Worm (Caenorhabditis elegans) whole organism, L4 larva: ENCODE data around the gene ifa-3.
A peak's percentile ranks its signal among the peaks of the same experiment; 100 is the strongest.

Experiments
- F10B5.3 ChIP-seq: sonication (generic microtip); optimal IDR thresholded peaks from 2 replicates; lab custom pipeline; 2016; ENCODE audit warnings: mild to moderate bottlenecking, missing genetic modification characterization, missing compliant biosample characterization
- F37D6.2 ChIP-seq: sonication (generic microtip); optimal IDR thresholded peaks from 2 replicates; lab custom pipeline; 2016; ENCODE audit warnings: mild to moderate bottlenecking, missing genetic modification characterization, missing compliant biosample characterization
- F49E8.2 ChIP-seq: sonication (generic microtip); optimal IDR thresholded peaks from 2 replicates; lab custom pipeline; 2016; ENCODE audit warnings: missing compliant biosample characterization, mild to moderate bottlenecking, missing genetic modification characterization, borderline replicate concordance
- R02D3.7 ChIP-seq: fragments of 150-350 bp; sonication (generic microtip); optimal IDR thresholded peaks from 3 replicates; lab custom pipeline; 2014; ENCODE audit warnings: missing biosample characterization, missing genetic modification characterization
- T20F7.1 ChIP-seq: fragments of 200-800 bp; sonication (Bioruptor generic); optimal IDR thresholded peaks from 2 replicates; lab custom pipeline; 2018; ENCODE audit warnings: mild to moderate bottlenecking, missing genetic modification characterization, missing compliant biosample characterization
- T26A8.4 ChIP-seq: fragments of 200-800 bp; sonication (Bioruptor generic); IDR thresholded peaks from 2 replicates; pipeline ENCODE4 v1.3.6; 2022; ENCODE audit warnings: missing genetic modification characterization, missing compliant biosample characterization
- Y5F2A.4 ChIP-seq: fragments of 200-800 bp; sonication (Bioruptor generic); optimal IDR thresholded peaks from 2 replicates; lab custom pipeline; 2018; ENCODE audit warnings: mild to moderate bottlenecking, missing genetic modification characterization, missing compliant biosample characterization
- ZK337.2 ChIP-seq: fragments of 200-800 bp; sonication (Bioruptor generic); IDR thresholded peaks from 2 replicates; pipeline ENCODE4 v1.3.6; 2022; ENCODE audit warnings: missing genetic modification reagents, missing genetic modification characterization, missing compliant biosample characterization
- ZK546.5 ChIP-seq, 2 experiments: sonication (generic microtip); optimal IDR thresholded peaks; 2 replicates each; lab custom pipeline; 2017; ENCODE audit warnings: missing biosample characterization in 2 of 2, missing genetic modification characterization in 2 of 2
- arid-1 ChIP-seq: fragments of 200-800 bp; sonication (Bioruptor generic); conservative IDR thresholded peaks from 2 replicates; pipeline ENCODE4 v1.3.6; 2022; ENCODE audit warnings: missing genetic modification reagents, missing genetic modification characterization, missing compliant biosample characterization
- ceh-20 ChIP-seq: fragments of 200-800 bp; sonication (Bioruptor generic); IDR thresholded peaks from 2 replicates; pipeline ENCODE4 v1.3.6; 2022; ENCODE audit warnings: missing genetic modification reagents, missing genetic modification characterization, missing compliant biosample characterization
- ceh-28 ChIP-seq: fragments of 150-350 bp; optimal IDR thresholded peaks from 2 replicates; lab custom pipeline; 2014; ENCODE audit warnings: missing biosample characterization, missing genetic modification reagents, missing genetic modification characterization
- ceh-32 ChIP-seq: sonication (generic microtip); optimal IDR thresholded peaks from 2 replicates; lab custom pipeline; 2016; ENCODE audit warnings: mild to moderate bottlenecking, missing genetic modification characterization, missing compliant biosample characterization; ENCODE audit not compliant: poor library complexity
- ceh-44 ChIP-seq: fragments of 200-800 bp; sonication (Bioruptor generic); IDR thresholded peaks from 2 replicates; pipeline ENCODE4 v1.3.6; 2022; ENCODE audit warnings: missing genetic modification reagents, missing genetic modification characterization, missing compliant biosample characterization
- cey-2 ChIP-seq: sonication (generic microtip); optimal IDR thresholded peaks from 3 replicates; lab custom pipeline; 2017; ENCODE audit warnings: missing genetic modification characterization, mild to moderate bottlenecking, missing compliant biosample characterization, antibody characterized with exemption, borderline replicate concordance; ENCODE audit not compliant: insufficient read depth
- daf-16 ChIP-seq, 3 experiments: sonication (generic microtip); optimal IDR thresholded peaks; 2 replicates each; lab custom pipeline; 2016 to 2017; ENCODE audit warnings: missing genetic modification characterization in 3 of 3, missing genetic modification reagents in 3 of 3, mild to moderate bottlenecking in 2 of 3, missing compliant biosample characterization in 2 of 3, missing biosample characterization in 1 of 3, moderate library complexity in 1 of 3
- daf-19 ChIP-seq: fragments of 200-800 bp; sonication (Bioruptor generic); conservative IDR thresholded peaks from 2 replicates; pipeline ENCODE4 v1.3.6; 2022; ENCODE audit warnings: missing genetic modification characterization, missing compliant biosample characterization
- daf-8 ChIP-seq: fragments of 200-800 bp; sonication (Bioruptor generic); IDR thresholded peaks from 2 replicates; pipeline ENCODE4 v1.3.6; 2022; ENCODE audit warnings: missing genetic modification characterization, missing compliant biosample characterization
- dmd-9 ChIP-seq: fragments of 200-800 bp; sonication (Bioruptor generic); IDR thresholded peaks from 2 replicates; pipeline ENCODE4 v1.3.6; 2022; ENCODE audit warnings: missing genetic modification reagents, missing genetic modification characterization, missing compliant biosample characterization
- duxl-1 ChIP-seq: sonication (generic microtip); optimal IDR thresholded peaks from 2 replicates; lab custom pipeline; 2016; ENCODE audit warnings: mild to moderate bottlenecking, missing genetic modification characterization, moderate library complexity, missing compliant biosample characterization; ENCODE audit not compliant: poor library complexity
- dve-1 ChIP-seq: sonication (generic microtip); optimal IDR thresholded peaks from 2 replicates; lab custom pipeline; 2017; ENCODE audit warnings: antibody characterized with exemption, mild to moderate bottlenecking, missing genetic modification characterization, missing compliant biosample characterization; ENCODE audit not compliant: insufficient read depth
- gei-8 ChIP-seq: fragments of 200-800 bp; sonication (Bioruptor generic); optimal IDR thresholded peaks from 2 replicates; lab custom pipeline; 2018; ENCODE audit warnings: mild to moderate bottlenecking, missing genetic modification characterization, missing compliant biosample characterization
- hif-1 ChIP-seq, 2 experiments: sonication (generic microtip); optimal IDR thresholded peaks; 2 replicates each; lab custom pipeline; 2016 to 2017; ENCODE audit warnings: missing compliant biosample characterization in 2 of 2, missing genetic modification characterization in 2 of 2, missing genetic modification reagents in 2 of 2, missing genotype in 2 of 2, mild to moderate bottlenecking in 1 of 2
- jun-1 ChIP-seq: fragments of 150-350 bp; optimal IDR thresholded peaks from 2 replicates; lab custom pipeline; 2014; ENCODE audit warnings: missing biosample characterization, missing genetic modification reagents, missing genetic modification characterization
- lin-1 ChIP-seq: fragments of 200-800 bp; sonication (Bioruptor generic); IDR thresholded peaks from 2 replicates; pipeline ENCODE4 v1.3.6; 2022; ENCODE audit warnings: missing genetic modification reagents, missing genetic modification characterization, missing compliant biosample characterization
- lin-29 ChIP-seq: fragments of 200-800 bp; sonication (Bioruptor generic); IDR thresholded peaks from 2 replicates; pipeline ENCODE4 v1.3.6; 2022; ENCODE audit warnings: missing genetic modification reagents, missing genetic modification characterization, missing compliant biosample characterization
- madf-5 ChIP-seq, 2 experiments: fragments of 200-800 bp; sonication (Bioruptor generic); IDR thresholded peaks; 2 replicates each; pipeline ENCODE4 v1.3.6; 2022; ENCODE audit warnings: missing compliant biosample characterization in 2 of 2, missing genetic modification characterization in 2 of 2
- madf-9 ChIP-seq: fragments of 200-800 bp; sonication (Bioruptor generic); conservative IDR thresholded peaks from 2 replicates; pipeline ENCODE4 v1.3.6; 2022; ENCODE audit warnings: missing genetic modification reagents, missing genetic modification characterization, missing compliant biosample characterization
- mxl-2 ChIP-seq: fragments of 200-800 bp; sonication (Bioruptor generic); conservative IDR thresholded peaks from 2 replicates; pipeline ENCODE4 v1.3.6; 2022; ENCODE audit warnings: missing genetic modification reagents, missing genetic modification characterization, missing compliant biosample characterization
- mxl-3 ChIP-seq: fragments of 200-800 bp; sonication (Bioruptor generic); optimal IDR thresholded peaks from 2 replicates; lab custom pipeline; 2018; ENCODE audit warnings: mild to moderate bottlenecking, missing genetic modification characterization, missing compliant biosample characterization
- nhr-102 ChIP-seq: sonication (generic microtip); optimal IDR thresholded peaks from 2 replicates; lab custom pipeline; 2016; ENCODE audit warnings: mild to moderate bottlenecking, missing genetic modification characterization, moderate library complexity, missing compliant biosample characterization
- nhr-11 ChIP-seq: fragments of 150-350 bp; optimal IDR thresholded peaks from 2 replicates; lab custom pipeline; 2014; ENCODE audit warnings: missing biosample characterization, missing genetic modification characterization
- nhr-111 ChIP-seq: fragments of 200-800 bp; sonication (Bioruptor generic); optimal IDR thresholded peaks from 2 replicates; lab custom pipeline; 2018; ENCODE audit warnings: mild to moderate bottlenecking, missing genetic modification characterization, missing compliant biosample characterization
- nhr-41 ChIP-seq: fragments of 200-800 bp; sonication (Bioruptor generic); IDR thresholded peaks from 2 replicates; pipeline ENCODE4 v1.3.6; 2022; ENCODE audit warnings: missing genetic modification reagents, missing genetic modification characterization, missing compliant biosample characterization
- nhr-48 ChIP-seq: sonication (generic microtip); optimal IDR thresholded peaks from 2 replicates; lab custom pipeline; 2016; ENCODE audit warnings: mild to moderate bottlenecking, missing genetic modification characterization, missing compliant biosample characterization
- nhr-6 ChIP-seq: fragments of 150-350 bp; optimal IDR thresholded peaks from 2 replicates; lab custom pipeline; 2014; ENCODE audit warnings: missing biosample characterization, missing genetic modification characterization
- rbr-2 ChIP-seq: sonication (generic microtip); optimal IDR thresholded peaks from 2 replicates; lab custom pipeline; 2016; ENCODE audit warnings: missing genotype, missing genetic modification characterization, missing compliant biosample characterization
- saeg-2 ChIP-seq: fragments of 200-800 bp; sonication (Bioruptor generic); IDR thresholded peaks from 2 replicates; pipeline ENCODE4 v1.3.6; 2022; ENCODE audit warnings: missing genetic modification reagents, missing genetic modification characterization, missing compliant biosample characterization
- skn-1 ChIP-seq: fragments of 150-350 bp; optimal IDR thresholded peaks from 2 replicates; lab custom pipeline; 2014; ENCODE audit warnings: missing biosample characterization, missing genetic modification characterization
- tag-97 ChIP-seq: fragments of 200-800 bp; sonication (Bioruptor generic); IDR thresholded peaks from 2 replicates; pipeline ENCODE4 v1.3.6; 2022; ENCODE audit warnings: missing genetic modification characterization, missing compliant biosample characterization
- tra-1 ChIP-seq: fragments of 200-800 bp; sonication (Bioruptor generic); IDR thresholded peaks from 2 replicates; pipeline ENCODE4 v1.3.6; 2022; ENCODE audit warnings: missing genetic modification reagents, missing genetic modification characterization, missing compliant biosample characterization
- unc-130 ChIP-seq: sonication (generic microtip); optimal IDR thresholded peaks from 2 replicates; lab custom pipeline; 2016; ENCODE audit warnings: missing genetic modification reagents, missing genetic modification characterization, missing compliant biosample characterization
- unc-39 ChIP-seq: sonication (generic microtip); optimal IDR thresholded peaks from 2 replicates; lab custom pipeline; 2017; ENCODE audit warnings: missing biosample characterization, missing genetic modification characterization
- unc-62 ChIP-seq, 3 experiments: fragments of 150-350 bp in 1 of 3; sonication (generic microtip); optimal IDR thresholded peaks in 2 of 3; peaks in 1 of 3; 1 replicate in 1 of 3; 2 replicates in 2 of 3; lab custom pipeline; 2014 to 2017; ENCODE audit warnings: missing biosample characterization in 3 of 3, missing genetic modification characterization in 3 of 3, missing genetic modification reagents in 3 of 3, missing genotype in 1 of 3
- vab-7 ChIP-seq: fragments of 200-800 bp; sonication (Bioruptor generic); IDR thresholded peaks from 2 replicates; pipeline ENCODE4 v1.3.6; 2022; ENCODE audit warnings: missing genetic modification reagents, missing genetic modification characterization, missing compliant biosample characterization
- zfp-3 ChIP-seq: fragments of 200-800 bp; sonication (Bioruptor generic); conservative IDR thresholded peaks from 2 replicates; pipeline ENCODE4 v1.3.6; 2022; ENCODE audit warnings: missing genetic modification reagents, missing genetic modification characterization, missing compliant biosample characterization
- zip-11 ChIP-seq: fragments of 200-800 bp; sonication (Bioruptor generic); IDR thresholded peaks from 2 replicates; pipeline ENCODE4 v1.3.6; 2022; ENCODE audit warnings: missing genetic modification characterization, missing compliant biosample characterization
- zip-2 ChIP-seq: fragments of 150-350 bp; optimal IDR thresholded peaks from 2 replicates; lab custom pipeline; 2014; ENCODE audit warnings: missing biosample characterization, missing genetic modification characterization

The ifa-3 gene

ce11 chrX:16298173-16298572, 28.3 kb upstream of the ifa-3 start:
- TF ChIP-seq cey-2 (tag; lab: Kevin White, UChicago) (no peak), gei-8 (GFP tag; lab: Kevin White, UChicago) (no peak), madf-5 (GFP tag; IDR thresholded peaks at IDR 0.05; lab: Robert Waterston, UW) (peak; percentile 51 to 76; a peak in 2 of 4 replicates), rbr-2 (tag; lab: Kevin White, UChicago) (peak; percentile 68), nhr-102 (peak; percentile 54), mxl-3 (GFP tag; lab: Kevin White, UChicago) (no peak), tra-1 (GFP tag; lab: Robert Waterston, UW) (peak; percentile 58), unc-39 (no peak), nhr-6 (tag; lab: Kevin White, UChicago) (peak; percentile 3), Y5F2A.4 (peak; percentile 39), unc-62 (GFP tag; optimal IDR thresholded peaks at IDR 0.05 in 1 of 2; lab: Kevin White, UChicago) (no peak), unc-62 (tag; optimal IDR thresholded peaks at IDR 0.05; lab: Kevin White, UChicago) (no peak), nhr-41 (GFP tag; lab: Robert Waterston, UW) (peak; percentile 75; the same call in 1 of the 2 replicates), mxl-2 (no peak), nhr-48 (peak; percentile 48), nhr-111 (GFP tag; lab: Kevin White, UChicago) (peak; percentile 37), lin-29 (peak; percentile 53; the same call in 1 of the 2 replicates), R02D3.7 (tag; lab: Kevin White, UChicago) (no peak), F37D6.2 (tag; lab: Kevin White, UChicago) (peak; percentile 53), ceh-44 (GFP tag; lab: Robert Waterston, UW) (no peak), lin-1 (GFP tag; lab: Robert Waterston, UW) (peak; percentile 72; the same call in 1 of the 2 replicates), hif-1 (tag; optimal IDR thresholded peaks at IDR 0.05; lab: Kevin White, UChicago) (peak in 1 of 2 experiments; percentile 45), zip-2 (tag; lab: Kevin White, UChicago) (peak; percentile 5), F10B5.3 (tag; lab: Kevin White, UChicago) (peak; percentile 22), T20F7.1 (GFP tag; lab: Kevin White, UChicago) (no peak), duxl-1 (tag; lab: Kevin White, UChicago) (peak; percentile 72), unc-130 (no peak), dmd-9 (GFP tag; lab: Robert Waterston, UW) (0 out of 2 replicates have a peak, but pooled peaks have one; percentile 32), zfp-3 (GFP tag; lab: Robert Waterston, UW) (no peak), dve-1 (tag; lab: Kevin White, UChicago) (peak; percentile 36), nhr-11 (tag; lab: Kevin White, UChicago) (no peak), T26A8.4 (GFP tag; lab: Robert Waterston, UW) (peak; percentile 39; the same call in 1 of the 2 replicates), F49E8.2 (peak; percentile 39), daf-16 (GFP tag; optimal IDR thresholded peaks at IDR 0.05; lab: Kevin White, UChicago) (peak; percentile 44 to 78), daf-16 (tag; optimal IDR thresholded peaks at IDR 0.05; lab: Kevin White, UChicago) (peak; percentile 30), skn-1 (no peak), ZK546.5 (tag; optimal IDR thresholded peaks at IDR 0.05; lab: Kevin White, UChicago) (no peak), vab-7 (GFP tag; lab: Robert Waterston, UW) (peak; percentile 86), madf-9 (peak; percentile 70), ceh-32 (tag; lab: Kevin White, UChicago) (no peak), tag-97 (GFP tag; lab: Robert Waterston, UW) (no peak), ceh-20 (GFP tag; lab: Robert Waterston, UW) (0 out of 2 replicates have a peak, but pooled peaks have one; percentile 53), daf-19 (no peak), arid-1 (peak; percentile 66; the same call in 1 of the 2 replicates), ZK337.2 (GFP tag; lab: Robert Waterston, UW) (peak; percentile 55; the same call in 1 of the 2 replicates), jun-1 (tag; lab: Kevin White, UChicago) (no peak), zip-11 (GFP tag; lab: Robert Waterston, UW) (0 out of 2 replicates have a peak, but pooled peaks have one; percentile 49), ceh-28 (tag; lab: Kevin White, UChicago) (no peak), saeg-2 (GFP tag; lab: Robert Waterston, UW) (no peak), daf-8 (GFP tag; lab: Robert Waterston, UW) (no peak)
